Fruit fly (Drosophila melanogaster): ENCODE results near the gene stck.

Gene stck

DNA sequence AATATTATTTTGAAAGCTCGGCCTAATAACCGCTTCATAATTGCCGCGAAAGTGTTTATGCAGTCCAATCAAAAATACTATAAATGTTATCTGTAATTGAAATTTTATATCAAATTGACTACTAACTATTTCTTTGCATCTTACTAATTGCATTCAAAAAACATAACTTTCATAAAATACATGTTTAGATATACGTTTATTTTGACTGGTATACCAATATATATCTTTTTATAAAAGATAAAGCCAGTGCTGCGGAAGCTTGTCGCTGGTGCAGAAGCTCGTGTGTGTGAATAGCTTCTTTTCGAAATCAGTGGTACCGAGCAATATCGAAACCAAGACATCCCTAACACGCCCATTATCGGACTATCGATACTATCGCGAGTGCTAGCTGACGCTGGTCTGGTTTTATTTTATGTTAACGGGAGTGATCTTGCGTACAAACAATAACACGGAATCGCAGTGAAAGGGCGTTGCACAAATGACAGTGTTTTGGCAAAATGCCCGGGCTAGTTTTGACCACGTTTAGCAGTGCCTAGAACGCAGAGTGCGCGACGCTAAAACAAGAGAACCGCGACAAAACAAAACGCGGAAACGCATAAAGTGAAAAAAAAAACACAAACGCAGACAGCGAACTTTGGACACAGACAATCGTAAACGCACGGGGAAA, 7.2 kb upstream of the stck start, which contains the start of gene Atg13 (continued):
- TF ChIP-seq esn (GFP tag; optimal IDR thresholded peaks at IDR 0.05): peak; percentile 32
- TF ChIP-seq CG3919 (GFP tag; optimal IDR thresholded peaks at IDR 0.05): no peak
- TF ChIP-seq CG1621 (tag; optimal IDR thresholded peaks at IDR 0.05): peak; percentile 72
- peak; percentile 40 for TF ChIP-seq lz (GFP tag; optimal IDR thresholded peaks at IDR 0.05)
- TF ChIP-seq CG6163 (GFP tag; IDR thresholded peaks at IDR 0.05): peak; percentile 72
- TF ChIP-seq Gug (GFP tag; IDR thresholded peaks at IDR 0.05): 0 out of 2 replicates have a peak, but pooled peaks have one; percentile 36
- peak; percentile 83 for TF ChIP-seq CG8319 (GFP tag; optimal IDR thresholded peaks at IDR 0.05)
- TF ChIP-seq CG15336 (GFP tag; IDR thresholded peaks at IDR 0.05): peak; percentile 78
- TF ChIP-seq Hr4 (GFP tag; optimal IDR thresholded peaks at IDR 0.05): no peak
- TF ChIP-seq CG9139 (GFP tag; optimal IDR thresholded peaks at IDR 0.05): peak; percentile 88

DNA sequence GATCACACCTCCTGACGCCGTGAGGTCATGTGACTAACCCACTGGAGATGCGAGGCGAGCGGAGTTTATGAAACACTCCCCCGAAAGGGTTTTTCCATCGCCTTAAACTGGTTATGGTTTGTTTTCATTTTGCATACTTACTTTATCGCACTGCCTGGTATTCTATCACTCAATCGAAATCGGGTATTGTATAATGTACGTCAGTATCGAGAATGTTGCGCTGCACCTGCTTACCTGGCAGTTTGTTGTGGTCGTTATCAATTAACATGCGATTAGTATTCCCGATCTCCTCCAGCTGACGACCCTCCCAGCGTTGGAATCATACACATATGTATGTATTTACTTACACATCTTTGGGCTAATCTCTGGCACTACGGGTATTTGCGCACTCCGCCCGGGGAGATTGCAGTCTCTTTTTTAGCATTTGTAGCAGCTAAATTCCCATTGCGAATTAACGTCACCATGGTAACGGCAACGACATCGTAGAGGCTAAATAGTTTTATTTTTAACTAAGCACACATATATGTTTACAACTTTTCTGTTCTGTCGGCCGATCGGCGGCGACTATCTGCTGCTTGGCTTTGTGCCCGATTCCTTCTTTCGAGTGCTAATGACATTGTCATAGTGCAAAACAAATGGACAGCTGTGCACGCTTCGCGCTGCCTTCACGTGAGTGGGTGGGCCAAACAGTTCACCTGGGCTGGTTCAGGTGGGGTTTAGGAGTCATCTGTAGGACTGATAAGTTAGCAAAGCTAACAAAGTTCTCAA, 3.6 kb upstream of the stck start:
- peak; percentile 45 for TF ChIP-seq fkh (GFP tag; optimal IDR thresholded peaks at IDR 0.05)
- peak; percentile 51 for TF ChIP-seq net (GFP tag; optimal IDR thresholded peaks at IDR 0.05)
- no peak for TF ChIP-seq CG15336 (GFP tag; IDR thresholded peaks at IDR 0.05)
- peak; percentile 43 for TF ChIP-seq Eip78C (GFP tag)
- peak; percentile 90 for TF ChIP-seq vri (GFP tag; optimal IDR thresholded peaks at IDR 0.05)

DNA sequence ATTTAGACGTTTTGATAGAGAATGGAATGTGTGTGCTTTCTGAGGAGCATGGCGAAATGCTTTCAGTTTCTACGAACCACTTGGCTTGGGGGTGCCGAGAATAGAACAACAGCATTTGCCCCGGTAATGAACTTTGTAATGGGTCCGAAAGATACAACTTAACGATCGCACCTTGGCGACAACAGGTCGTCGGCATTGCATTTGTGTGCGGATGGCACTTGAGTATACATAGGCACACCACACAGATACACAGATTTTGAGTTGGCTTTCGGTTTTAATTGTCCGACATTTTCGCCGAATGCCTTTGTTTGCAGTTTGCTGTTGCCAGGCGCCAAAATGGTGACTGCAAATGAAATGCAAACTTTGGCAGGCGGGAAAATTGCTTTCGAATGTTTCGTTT, 2.8 kb upstream of the stck start:
- TF ChIP-seq eg (GFP tag; IDR thresholded peaks at IDR 0.05): no peak
- TF ChIP-seq dac (GFP tag; optimal IDR thresholded peaks at IDR 0.05): no peak
- no peak for TF ChIP-seq Met (GFP tag; optimal IDR thresholded peaks at IDR 0.05)
- TF ChIP-seq cyc (GFP tag; optimal IDR thresholded peaks at IDR 0.05): no peak
- no peak for TF ChIP-seq fd85E (GFP tag; optimal IDR thresholded peaks at IDR 0.05)
- TF ChIP-seq CG8632 (GFP tag; optimal IDR thresholded peaks at IDR 0.05): no peak

- no peak for TF ChIP-seq CG1621 (tag; optimal IDR thresholded peaks at IDR 0.05)
- peak; percentile 85 for TF ChIP-seq Eip78C (GFP tag)
- no peak for TF ChIP-seq ss (GFP tag; optimal IDR thresholded peaks at IDR 0.05)
- peak; percentile 28 for TF ChIP-seq Eip93F (GFP tag; optimal IDR thresholded peaks at IDR 0.05)
- TF ChIP-seq CG6854 (GFP tag; optimal IDR thresholded peaks at IDR 0.05): no peak
- TF ChIP-seq Ets96B (tag; optimal IDR thresholded peaks at IDR 0.05): no peak
- no peak for TF ChIP-seq CG6808 (GFP tag; optimal IDR thresholded peaks at IDR 0.05)
- TF ChIP-seq Sox14 (GFP tag; optimal IDR thresholded peaks at IDR 0.05): peak; percentile 39
- TF ChIP-seq Gug (GFP tag; IDR thresholded peaks at IDR 0.05): peak; percentile 38; the same call in 1 of the 2 replicates
- peak; percentile 63 for TF ChIP-seq topi (GFP tag; optimal IDR thresholded peaks at IDR 0.05)
- peak; percentile 85 for TF ChIP-seq eg (GFP tag; IDR thresholded peaks at IDR 0.05)
- TF ChIP-seq CG3032 (tag; optimal IDR thresholded peaks at IDR 0.05): no peak
- no peak for TF ChIP-seq dac (GFP tag; optimal IDR thresholded peaks at IDR 0.05)
- peak; percentile 59 for TF ChIP-seq Hr39 (GFP tag; optimal IDR thresholded peaks at IDR 0.05)
- peak; percentile 57 for TF ChIP-seq CG8632 (GFP tag; optimal IDR thresholded peaks at IDR 0.05)
- no peak for TF ChIP-seq Hr38 (GFP tag; optimal IDR thresholded peaks at IDR 0.05)
- TF ChIP-seq esn (GFP tag; optimal IDR thresholded peaks at IDR 0.05): peak; percentile 67
- peak; percentile 81 for TF ChIP-seq CG6163 (GFP tag; IDR thresholded peaks at IDR 0.05)
- peak; percentile 77 for TF ChIP-seq Met (GFP tag; optimal IDR thresholded peaks at IDR 0.05)
- peak; percentile 45 for TF ChIP-seq CG11902 (GFP tag; optimal IDR thresholded peaks at IDR 0.05)
- TF ChIP-seq net (GFP tag; optimal IDR thresholded peaks at IDR 0.05): no peak
- peak; percentile 63 for TF ChIP-seq CG31627 (GFP tag; optimal IDR thresholded peaks at IDR 0.05)
- TF ChIP-seq CG3919 (GFP tag; optimal IDR thresholded peaks at IDR 0.05): no peak
- peak; percentile 44 for TF ChIP-seq Ets21C (GFP tag; optimal IDR thresholded peaks at IDR 0.05)
- peak; percentile 8 for TF ChIP-seq CG6792 (GFP tag; optimal IDR thresholded peaks at IDR 0.05)
- no peak for TF ChIP-seq CG32006 (GFP tag; optimal IDR thresholded peaks at IDR 0.05)
- TF ChIP-seq CG11294 (GFP tag; IDR thresholded peaks at IDR 0.05): peak; percentile 38; the same call in 1 of the 2 replicates
- TF ChIP-seq Eip75B (GFP tag; optimal IDR thresholded peaks at IDR 0.05): no peak
- no peak for TF ChIP-seq fkh (GFP tag; optimal IDR thresholded peaks at IDR 0.05)
- TF ChIP-seq CG10631 (GFP tag; optimal IDR thresholded peaks at IDR 0.05): no peak
- TF ChIP-seq Smox (GFP tag; optimal IDR thresholded peaks at IDR 0.05): no peak
- TF ChIP-seq CG15336 (GFP tag; IDR thresholded peaks at IDR 0.05): peak; percentile 68
- no peak for TF ChIP-seq CG11762 (GFP tag; optimal IDR thresholded peaks at IDR 0.05; ENCODE audit: insufficient read depth)
- TF ChIP-seq svp (GFP tag): peak; percentile 86
- TF ChIP-seq fd85E (GFP tag; optimal IDR thresholded peaks at IDR 0.05): no peak
- peak; percentile 29 for TF ChIP-seq vri (GFP tag; optimal IDR thresholded peaks at IDR 0.05)
- TF ChIP-seq spab (GFP tag; optimal IDR thresholded peaks at IDR 0.05): no peak
Observed at dm6 chr3R:8354458-8354857, 2.3 kb upstream of the stck start.

Measured in whole organism, prepupa.